Fruit fly (Drosophila melanogaster): ENCODE results near the gene DCX-EMAP.

DCX-EMAP gene

dm6 chr3L:14988231-14988630 lies 84.6 kb downstream of the DCX-EMAP start (continued):
- TF ChIP-seq CG8290 (GFP tag; optimal IDR thresholded peaks at IDR 0.05) (no peak), CG8290 (tag; optimal IDR thresholded peaks at IDR 0.05) (peak in 1 of 2 experiments; percentile 8), pan (optimal IDR thresholded peaks at IDR 0.05) (no peak), pan (GFP tag; optimal IDR thresholded peaks at IDR 0.05 in 1 of 2, IDR thresholded peaks at IDR 0.05 in 1 of 2) (no peak), fu2 (GFP tag; optimal IDR thresholded peaks at IDR 0.05) (no peak), CG17568 (GFP tag; optimal IDR thresholded peaks at IDR 0.05) (peak; percentile 12), Med (GFP tag) (peak; percentile 68), CG12391 (tag; optimal IDR thresholded peaks at IDR 0.05) (no peak), sim (GFP tag; IDR thresholded peaks at IDR 0.05) (no peak), sd (tag; optimal IDR thresholded peaks at IDR 0.05) (peak; percentile 25), twi (tag; optimal IDR thresholded peaks at IDR 0.05) (peak; percentile 81), CG9727 (GFP tag; optimal IDR thresholded peaks at IDR 0.05) (peak; percentile 1), CG30431 (GFP tag; optimal IDR thresholded peaks at IDR 0.05) (no peak), ci (GFP tag; IDR thresholded peaks at IDR 0.05) (peak; percentile 34; the same call in 1 of the 3 replicates), sens-2 (GFP tag; IDR thresholded peaks at IDR 0.05) (no peak), sisA (GFP tag; IDR thresholded peaks at IDR 0.05) (no peak), MTF-1 (GFP tag; optimal IDR thresholded peaks at IDR 0.05; ENCODE audit: borderline replicate concordance) (peak; percentile 36), CG18011 (GFP tag; optimal IDR thresholded peaks at IDR 0.05) (no peak), NC2β (GFP tag; optimal IDR thresholded peaks at IDR 0.05) (no peak), slp2 (GFP tag; optimal IDR thresholded peaks at IDR 0.05) (no peak), Fer3 (tag; optimal IDR thresholded peaks at IDR 0.05) (no peak), Ravus (GFP tag; IDR thresholded peaks at IDR 0.05) (no peak), D19B (GFP tag; optimal IDR thresholded peaks at IDR 0.05) (no peak), CG10274 (GFP tag; optimal IDR thresholded peaks at IDR 0.05) (no peak), CG11456 (GFP tag; IDR thresholded peaks at IDR 0.05) (no peak), CTCF (GFP tag; optimal IDR thresholded peaks at IDR 0.05) (no peak), CG11696 (GFP tag; IDR thresholded peaks at IDR 0.05) (no peak), Eip74EF (GFP tag; optimal IDR thresholded peaks at IDR 0.05) (no peak), CG14667 (GFP tag; IDR thresholded peaks at IDR 0.05) (no peak), Stat92E (GFP tag; optimal IDR thresholded peaks at IDR 0.05) (no peak), Drgx (GFP tag; IDR thresholded peaks at IDR 0.05) (no peak), ac (GFP tag; optimal IDR thresholded peaks at IDR 0.05) (no peak), nom (GFP tag; optimal IDR thresholded peaks at IDR 0.05) (no peak), shn (GFP tag; optimal IDR thresholded peaks at IDR 0.05) (no peak), CG3407 (GFP tag; optimal IDR thresholded peaks at IDR 0.05) (no peak), crc (GFP tag; optimal IDR thresholded peaks at IDR 0.05) (no peak), stwl (tag; optimal IDR thresholded peaks at IDR 0.05) (no peak), CG30020 (tag; optimal IDR thresholded peaks at IDR 0.05) (no peak), CG1024 (GFP tag; IDR thresholded peaks at IDR 0.05) (no peak), ranshi (GFP tag; IDR thresholded peaks at IDR 0.05) (no peak), HHEX (GFP tag; optimal IDR thresholded peaks at IDR 0.05) (no peak), Ets65A (GFP tag) (no peak), BtbVII (GFP tag; optimal IDR thresholded peaks at IDR 0.05) (peak; percentile 3), zen (tag; optimal IDR thresholded peaks at IDR 0.05) (no peak), Hmx (GFP tag; optimal IDR thresholded peaks at IDR 0.05) (no peak), bsh (GFP tag; optimal IDR thresholded peaks at IDR 0.05) (no peak), row (GFP tag; IDR thresholded peaks at IDR 0.05) (no peak), ken (GFP tag; IDR thresholded peaks at IDR 0.05) (no peak), ase (GFP tag; IDR thresholded peaks at IDR 0.05) (no peak), cad (GFP tag; optimal IDR thresholded peaks at IDR 0.05) (no peak), fd102C (GFP tag; optimal IDR thresholded peaks at IDR 0.05) (peak; percentile 46), Dip2 (GFP tag; IDR thresholded peaks at IDR 0.05) (no peak), kni (GFP tag; optimal IDR thresholded peaks at IDR 0.05) (no peak)
